Fruit fly (Drosophila melanogaster) S2 (cell line): ENCODE measurements around the gene CG14355.

Experiments used
- CG8478 ChIP-seq: fragments of >200 bp; optimal IDR thresholded peaks from 2 replicates; lab custom pipeline; 2018
- CTCF ChIP-seq, 2 experiments: fragments of >200 bp; optimal IDR thresholded peaks; 2 replicates each; lab custom pipeline; 2018

dm6 chr3R:14140912-14141311 lies 10.8 kb downstream of the CG14355 start:
- TF ChIP-seq CG8478 (no peak), CTCF (optimal IDR thresholded peaks at IDR 0.05; lab: Kevin White, UChicago) (no peak)
